Fruit fly (Drosophila melanogaster) Kc167 (cell line): ENCODE data around the gene Cpr78Cb.

Experiments used
- Myc ChIP-seq: fragments of >200 bp; optimal IDR thresholded peaks from 2 replicates; lab custom pipeline; 2017; ENCODE audit warnings: missing external identifiers
- Sin3A ChIP-seq: fragments of >200 bp; optimal IDR thresholded peaks from 2 replicates; lab custom pipeline; 2018; ENCODE audit warnings: missing external identifiers
- h ChIP-seq: fragments of >200 bp; optimal IDR thresholded peaks from 3 replicates; lab custom pipeline; 2018; ENCODE audit warnings: missing external identifiers
- insv ChIP-seq: fragments of >200 bp; optimal IDR thresholded peaks from 3 replicates; lab custom pipeline; 2018; ENCODE audit warnings: missing external identifiers
- psq ChIP-seq: fragments of >200 bp; optimal IDR thresholded peaks from 2 replicates; lab custom pipeline; 2017; ENCODE audit warnings: missing external identifiers
- ttk ChIP-seq: sonication (Bioruptor generic); optimal IDR thresholded peaks from 2 replicates; lab custom pipeline; 2017; ENCODE audit warnings: missing external identifiers

Gene Cpr78Cb

DNA sequence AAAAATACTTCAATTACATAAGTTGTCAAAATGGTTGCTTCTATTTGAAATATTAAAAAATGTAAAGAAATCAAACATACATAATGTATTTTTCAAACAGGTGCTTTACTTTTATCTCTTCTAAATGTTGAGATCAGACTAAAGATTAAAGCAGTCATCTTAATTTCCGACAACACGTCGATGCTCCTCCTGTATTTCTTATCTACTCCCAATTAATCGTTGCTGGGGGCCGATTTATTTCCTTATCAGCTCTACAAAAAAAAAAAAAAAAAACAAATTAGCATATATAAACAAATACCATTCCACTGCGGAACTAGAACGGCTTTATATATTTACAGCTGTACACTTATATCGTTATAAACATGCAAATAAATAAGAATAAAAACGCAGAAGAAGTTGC is 12.6 kb upstream of the Cpr78Cb start:
- TF ChIP-seq Myc (lab: Kevin White, UChicago) (no peak), ttk (lab: Kevin White, UChicago) (no peak), Sin3A (no peak), insv (no peak), psq (no peak), h (lab: Kevin White, UChicago) (no peak)

- no peak for TF ChIP-seq psq
- TF ChIP-seq ttk (lab: Kevin White, UChicago) = no peak
- TF ChIP-seq h (lab: Kevin White, UChicago) = no peak
- TF ChIP-seq insv = no peak
- no peak for TF ChIP-seq Myc (lab: Kevin White, UChicago)
- no peak for TF ChIP-seq Sin3A
Measured at dm6 chr3L:21282741-21283140, 11.6 kb upstream of the Cpr78Cb start.

DNA sequence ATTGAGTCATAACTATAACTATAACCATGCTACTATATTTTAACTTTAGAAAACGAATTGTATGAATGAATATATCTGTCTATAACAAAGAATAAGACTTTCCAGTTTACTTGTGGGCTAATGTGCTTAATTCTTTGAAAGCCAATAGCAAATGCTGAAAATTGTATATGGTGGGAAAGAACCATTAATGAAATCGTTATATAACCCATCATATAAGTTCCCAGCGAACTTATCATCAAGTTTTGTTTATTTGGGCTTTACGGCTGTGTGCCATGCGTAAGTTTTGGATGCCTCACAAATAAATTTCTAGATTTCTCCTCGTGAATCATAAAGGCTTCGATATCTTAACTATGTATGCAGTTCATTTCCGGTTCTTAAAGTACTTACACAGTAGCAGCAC is 10.5 kb upstream of the Cpr78Cb start:
- TF ChIP-seq h (lab: Kevin White, UChicago) (no peak), psq (no peak), insv (no peak), ttk (lab: Kevin White, UChicago) (no peak), Myc (lab: Kevin White, UChicago) (no peak), Sin3A (no peak)

- no peak for TF ChIP-seq insv
Measured at dm6 chr3L:21284720-21285638, 9.3 kb upstream of the Cpr78Cb start.

- no peak for TF ChIP-seq Sin3A
- no peak for TF ChIP-seq insv
Measured at dm6 chr3L:21285639-21286338, 8.5 kb upstream of the Cpr78Cb start, which contains the start of the genes CG12974 and pzg. CG12974 (minus strand) TSS chr3L:21285962. pzg (plus strand) TSS chr3L:21286099.

- TF ChIP-seq insv (no peak), h (lab: Kevin White, UChicago) (no peak), ttk (lab: Kevin White, UChicago) (no peak), Myc (lab: Kevin White, UChicago) (no peak)
Measured at dm6 chr3L:21290336-21290735, 4.0 kb upstream of the Cpr78Cb start.

DNA sequence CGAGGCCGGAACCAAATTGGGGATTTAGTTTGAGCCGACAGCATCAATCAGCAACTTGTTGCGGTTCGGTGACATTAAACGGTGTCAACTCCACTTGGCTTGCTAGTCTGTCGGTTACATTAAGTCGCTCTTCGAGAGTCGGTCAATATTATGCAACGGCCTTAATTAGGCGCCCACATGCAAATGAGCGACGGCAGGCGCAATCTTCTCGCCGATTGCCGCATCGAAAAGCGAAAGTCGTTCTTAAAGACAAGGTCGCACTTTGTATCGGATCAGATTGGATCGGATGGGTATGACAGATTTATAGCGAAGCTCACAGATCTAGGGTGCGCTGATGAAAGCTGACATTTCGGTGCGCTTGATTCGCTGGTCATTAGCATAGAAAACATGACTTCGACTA is 3.2 kb upstream of the Cpr78Cb start:
- TF ChIP-seq Myc (lab: Kevin White, UChicago) = no peak
- TF ChIP-seq Sin3A = no peak
- no peak for TF ChIP-seq psq

DNA sequence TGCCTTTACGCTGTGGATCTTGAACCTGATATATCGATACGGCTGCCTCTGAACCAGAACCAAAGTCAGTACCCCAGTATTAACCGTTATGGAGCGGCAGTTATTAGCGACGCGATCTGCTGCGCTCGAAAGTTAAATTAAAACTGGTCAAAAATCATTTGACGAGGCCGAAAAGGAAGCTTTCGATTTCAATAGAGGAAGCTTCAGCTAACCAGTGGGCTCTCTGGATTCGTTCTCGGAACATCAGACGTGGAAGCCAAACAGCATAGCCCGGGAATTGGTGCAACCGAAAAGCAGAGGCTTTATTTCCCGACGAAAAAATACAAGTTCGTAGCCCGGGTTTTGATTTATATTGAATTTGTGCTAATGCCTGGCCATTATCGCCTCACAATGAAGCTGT is 1.6 kb upstream of the Cpr78Cb start, which contains the start of gene Cpr78Ca:
Gene Cpr78Ca, minus strand, starts transcription at position 101 of the 400 bp plus-strand sequence.
- TF ChIP-seq Sin3A (no peak), Myc (lab: Kevin White, UChicago) (no peak), insv (no peak), ttk (lab: Kevin White, UChicago) (no peak), h (lab: Kevin White, UChicago) (no peak), psq (no peak)

DNA sequence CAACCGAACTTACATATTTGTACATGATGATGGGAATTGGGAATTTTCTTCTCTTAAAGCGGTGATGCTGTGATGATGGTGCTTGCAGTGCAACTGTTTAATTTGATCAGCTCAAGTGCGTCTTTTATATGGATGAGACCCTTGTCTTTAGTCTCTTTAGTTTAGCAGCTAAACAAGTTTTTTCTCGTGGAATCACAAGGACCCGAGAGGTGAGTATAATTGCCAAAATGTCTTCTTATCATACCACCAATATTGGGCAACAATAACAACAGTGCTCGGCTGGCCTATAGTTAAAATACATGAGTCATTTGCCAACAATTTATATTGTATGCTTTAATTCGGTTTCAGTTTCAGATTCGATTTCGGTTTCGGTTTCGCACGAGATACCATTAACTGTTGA is 3.4 kb downstream of the Cpr78Cb start, which contains the start of gene Edg78E:
Gene Edg78E, minus strand, starts transcription at position 101 of the 400 bp plus-strand sequence.
- TF ChIP-seq h (lab: Kevin White, UChicago) = no peak
- no peak for TF ChIP-seq Myc (lab: Kevin White, UChicago)
- TF ChIP-seq insv = no peak
- TF ChIP-seq ttk (lab: Kevin White, UChicago) = no peak
- no peak for TF ChIP-seq Sin3A
- no peak for TF ChIP-seq psq

dm6 chr3L:21298375-21298774 is 4.1 kb downstream of the Cpr78Cb start, which contains the start of gene CG43702:
CG43702 (plus strand) TSS chr3L:21298675.
- no peak for TF ChIP-seq Sin3A
- no peak for TF ChIP-seq ttk (lab: Kevin White, UChicago)
- no peak for TF ChIP-seq psq
- TF ChIP-seq h (lab: Kevin White, UChicago) = no peak
- no peak for TF ChIP-seq insv
- no peak for TF ChIP-seq Myc (lab: Kevin White, UChicago)

DNA sequence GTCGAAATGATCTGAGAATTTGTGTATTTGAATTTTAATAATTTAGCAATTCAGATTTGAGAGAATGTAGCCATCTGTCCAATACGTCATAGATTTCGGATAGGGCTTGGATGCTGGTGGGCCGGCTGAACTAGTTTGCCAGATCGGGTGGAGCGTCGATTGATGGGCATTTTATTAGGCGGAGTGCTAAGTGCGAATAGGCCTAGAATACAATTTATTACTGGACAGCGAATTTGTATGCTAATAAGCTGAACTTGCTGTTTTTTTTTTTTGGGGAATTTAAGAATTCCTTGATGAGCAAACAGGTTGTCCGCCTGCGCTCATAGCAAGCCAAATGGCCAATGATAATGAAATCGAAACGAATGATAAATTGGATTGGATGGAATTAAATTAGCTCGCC is 4.9 kb downstream of the Cpr78Cb start:
- TF ChIP-seq psq (no peak), insv (no peak), h (lab: Kevin White, UChicago) (no peak), Sin3A (no peak), ttk (lab: Kevin White, UChicago) (no peak), Myc (lab: Kevin White, UChicago) (no peak)

DNA sequence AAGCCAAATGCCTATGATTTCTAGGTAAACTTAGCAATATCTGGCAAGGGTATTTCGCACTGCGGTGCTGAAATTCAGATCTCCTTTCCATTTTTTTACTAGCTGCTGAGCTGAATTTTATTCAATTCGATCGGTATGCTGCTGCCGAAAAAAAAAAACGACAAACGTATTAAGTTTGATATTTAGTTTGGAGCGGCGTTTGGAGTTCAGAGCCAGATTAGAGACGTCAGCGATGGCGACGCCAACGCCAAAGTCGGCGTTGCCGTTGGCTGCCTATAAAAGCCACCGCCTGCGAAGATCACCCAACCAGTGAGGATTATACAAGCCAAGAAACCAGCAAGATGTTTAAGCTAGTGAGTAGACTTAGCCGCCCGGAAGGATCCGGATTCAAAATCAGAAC is 6.0 kb downstream of the Cpr78Cb start, which contains the start of gene Cpr78Cc:
Gene Cpr78Cc, plus strand, starts transcription at position 301 of the 400 bp plus-strand sequence.
- no peak for TF ChIP-seq Myc (lab: Kevin White, UChicago)
- no peak for TF ChIP-seq h (lab: Kevin White, UChicago)
- TF ChIP-seq Sin3A = no peak
- no peak for TF ChIP-seq ttk (lab: Kevin White, UChicago)
- no peak for TF ChIP-seq psq
- TF ChIP-seq insv = no peak
